Fruit fly (Drosophila melanogaster): Measurements from ENCODE around the gene CG14227.

DNA sequence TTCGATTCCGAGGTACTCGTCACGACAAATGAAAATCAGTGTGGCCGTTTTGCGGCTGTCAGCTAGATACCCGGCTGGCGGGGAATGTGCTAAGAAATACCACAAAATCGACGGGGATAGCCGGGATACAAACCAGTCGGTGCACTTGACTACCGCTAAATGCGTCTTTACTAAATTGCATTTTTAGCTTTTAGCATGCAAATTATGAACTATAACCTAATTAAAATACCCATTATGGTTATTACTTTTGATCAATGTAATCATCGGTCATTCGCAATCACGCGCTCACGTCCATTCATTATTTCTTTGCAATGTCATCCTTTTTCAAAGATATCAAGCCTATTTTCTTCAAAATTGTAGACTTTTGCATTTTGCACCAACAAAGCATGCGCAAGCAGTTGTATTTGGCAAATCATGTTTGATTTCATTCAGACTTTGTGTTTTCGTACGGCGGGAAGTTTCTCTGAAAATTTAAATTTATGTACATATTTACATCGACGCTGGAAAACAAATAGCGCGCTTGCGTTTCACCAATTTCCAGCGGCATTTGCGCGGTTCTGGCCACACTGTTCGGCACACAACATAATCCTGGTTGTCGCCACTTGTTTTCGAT is 50.3 kb downstream of the CG14227 start, which contains the start of gene Rcd-1:
- TF ChIP-seq Hr39 (GFP tag; optimal IDR thresholded peaks at IDR 0.05) (no peak), Gug (GFP tag; IDR thresholded peaks at IDR 0.05) (no peak), CG8119 (GFP tag; IDR thresholded peaks at IDR 0.05) (no peak), CG11762 (GFP tag; optimal IDR thresholded peaks at IDR 0.05; ENCODE audit: insufficient read depth) (no peak), CG6854 (GFP tag; optimal IDR thresholded peaks at IDR 0.05) (no peak), CG16779 (tag; optimal IDR thresholded peaks at IDR 0.05) (no peak), Met (GFP tag; optimal IDR thresholded peaks at IDR 0.05) (no peak), CG34406 (GFP tag; optimal IDR thresholded peaks at IDR 0.05) (no peak), topi (GFP tag; optimal IDR thresholded peaks at IDR 0.05) (no peak), Smox (GFP tag; optimal IDR thresholded peaks at IDR 0.05) (no peak), OdsH (GFP tag; optimal IDR thresholded peaks at IDR 0.05) (no peak), CG7368 (GFP tag; optimal IDR thresholded peaks at IDR 0.05) (no peak), dsx (GFP tag; optimal IDR thresholded peaks at IDR 0.05; ENCODE audit: poor library complexity, severe bottlenecking) (no peak), CG10631 (GFP tag; optimal IDR thresholded peaks at IDR 0.05) (no peak)
